Worm (Caenorhabditis elegans) whole organism, L4 larva: ENCODE measurements around the gene ZC373.5.

ENCODE experiments used
- F10B5.3 ChIP-seq: sonication (generic microtip); optimal IDR thresholded peaks from 2 replicates; lab custom pipeline; 2016; ENCODE audit warnings: mild to moderate bottlenecking, missing genetic modification characterization, missing compliant biosample characterization
- F26F4.8 ChIP-seq: fragments of 200-800 bp; sonication (Bioruptor generic); conservative IDR thresholded peaks from 2 replicates; pipeline ENCODE4 v1.3.6; 2022; ENCODE audit warnings: missing genetic modification characterization, missing compliant biosample characterization
- F49E8.2 ChIP-seq: sonication (generic microtip); optimal IDR thresholded peaks from 2 replicates; lab custom pipeline; 2016; ENCODE audit warnings: missing compliant biosample characterization, mild to moderate bottlenecking, missing genetic modification characterization, borderline replicate concordance
- aha-1 ChIP-seq: fragments of 150-350 bp; peaks from one replicate; lab custom pipeline; 2014; ENCODE audit warnings: missing biosample characterization, missing genetic modification characterization
- attf-4 ChIP-seq: sonication (generic microtip); optimal IDR thresholded peaks from 3 replicates; lab custom pipeline; 2017; ENCODE audit warnings: missing biosample characterization, missing genetic modification characterization
- ceh-32 ChIP-seq: sonication (generic microtip); optimal IDR thresholded peaks from 2 replicates; lab custom pipeline; 2016; ENCODE audit warnings: mild to moderate bottlenecking, missing genetic modification characterization, missing compliant biosample characterization; ENCODE audit not compliant: poor library complexity
- daf-16 ChIP-seq, 3 experiments: sonication (generic microtip); optimal IDR thresholded peaks; 2 replicates each; lab custom pipeline; 2016 to 2017; ENCODE audit warnings: missing genetic modification characterization in 3 of 3, missing genetic modification reagents in 3 of 3, mild to moderate bottlenecking in 2 of 3, missing compliant biosample characterization in 2 of 3, missing biosample characterization in 1 of 3, moderate library complexity in 1 of 3
- dve-1 ChIP-seq: sonication (generic microtip); optimal IDR thresholded peaks from 2 replicates; lab custom pipeline; 2017; ENCODE audit warnings: antibody characterized with exemption, mild to moderate bottlenecking, missing genetic modification characterization, missing compliant biosample characterization; ENCODE audit not compliant: insufficient read depth
- fos-1 ChIP-seq: fragments of 150-350 bp; optimal IDR thresholded peaks from 2 replicates; lab custom pipeline; 2014; ENCODE audit warnings: missing biosample characterization, missing genetic modification characterization
- hlh-11 ChIP-seq: fragments of 200-800 bp; sonication (Bioruptor generic); optimal IDR thresholded peaks from 2 replicates; lab custom pipeline; 2018; ENCODE audit warnings: mild to moderate bottlenecking, missing genetic modification characterization, missing compliant biosample characterization
- hlh-30 ChIP-seq: sonication (generic microtip); optimal IDR thresholded peaks from 2 replicates; lab custom pipeline; 2017; ENCODE audit warnings: antibody characterized with exemption, mild to moderate bottlenecking, missing genetic modification characterization, missing compliant biosample characterization; ENCODE audit not compliant: insufficient read depth
- lin-13 ChIP-seq: fragments of 150-350 bp; optimal IDR thresholded peaks from 2 replicates; lab custom pipeline; 2014; ENCODE audit warnings: missing biosample characterization, missing genetic modification reagents, missing genetic modification characterization
- lin-15B ChIP-seq: fragments of 150-350 bp; sonication (generic microtip); optimal IDR thresholded peaks from 3 replicates; lab custom pipeline; 2014; ENCODE audit warnings: missing biosample characterization, missing genetic modification characterization
- madf-9 ChIP-seq: fragments of 200-800 bp; sonication (Bioruptor generic); conservative IDR thresholded peaks from 2 replicates; pipeline ENCODE4 v1.3.6; 2022; ENCODE audit warnings: missing genetic modification reagents, missing genetic modification characterization, missing compliant biosample characterization
- mdl-1 ChIP-seq, 2 experiments: fragments of 150-350 bp in 1 of 2; sonication (generic microtip) in 1 of 2; optimal IDR thresholded peaks; 2 replicates each; lab custom pipeline; 2014 to 2017; ENCODE audit warnings: missing biosample characterization in 2 of 2, missing genetic modification characterization in 2 of 2
- mdt-29 ChIP-seq: fragments of 200-800 bp; sonication (Bioruptor generic); IDR thresholded peaks from 2 replicates; pipeline ENCODE4 v1.3.6; 2022; ENCODE audit warnings: missing genetic modification reagents, missing genetic modification characterization, missing compliant biosample characterization
- mxl-3 ChIP-seq: fragments of 200-800 bp; sonication (Bioruptor generic); optimal IDR thresholded peaks from 2 replicates; lab custom pipeline; 2018; ENCODE audit warnings: mild to moderate bottlenecking, missing genetic modification characterization, missing compliant biosample characterization
- nhr-10 ChIP-seq: fragments of 150-350 bp; optimal IDR thresholded peaks from 2 replicates; lab custom pipeline; 2014; ENCODE audit warnings: missing biosample characterization, missing genetic modification characterization
- nhr-237 ChIP-seq: sonication (generic microtip); optimal IDR thresholded peaks from 2 replicates; lab custom pipeline; 2017; ENCODE audit warnings: missing biosample characterization, missing genetic modification characterization
- nhr-25 ChIP-seq: sonication (generic microtip); optimal IDR thresholded peaks from 2 replicates; lab custom pipeline; 2017; ENCODE audit warnings: missing genetic modification characterization, mild to moderate bottlenecking, missing compliant biosample characterization, antibody characterized with exemption, moderate library complexity, borderline replicate concordance; ENCODE audit not compliant: insufficient read depth
- nhr-6 ChIP-seq: fragments of 150-350 bp; optimal IDR thresholded peaks from 2 replicates; lab custom pipeline; 2014; ENCODE audit warnings: missing biosample characterization, missing genetic modification characterization
- nhr-77 ChIP-seq: fragments of 150-350 bp; optimal IDR thresholded peaks from 2 replicates; lab custom pipeline; 2014; ENCODE audit warnings: missing biosample characterization, missing genetic modification characterization
- skn-1 ChIP-seq: fragments of 150-350 bp; optimal IDR thresholded peaks from 2 replicates; lab custom pipeline; 2014; ENCODE audit warnings: missing biosample characterization, missing genetic modification characterization
- snpc-4 ChIP-seq: fragments of 150-350 bp; optimal IDR thresholded peaks from 2 replicates; lab custom pipeline; 2014; ENCODE audit warnings: missing biosample characterization, missing genetic modification characterization
- spr-1 ChIP-seq: sonication (generic microtip); optimal IDR thresholded peaks from 2 replicates; lab custom pipeline; 2016; ENCODE audit warnings: mild to moderate bottlenecking, missing genetic modification characterization, missing compliant biosample characterization
- unc-62 ChIP-seq, 3 experiments: fragments of 150-350 bp in 1 of 3; sonication (generic microtip); optimal IDR thresholded peaks in 2 of 3; peaks in 1 of 3; 1 replicate in 1 of 3; 2 replicates in 2 of 3; lab custom pipeline; 2014 to 2017; ENCODE audit warnings: missing biosample characterization in 3 of 3, missing genetic modification characterization in 3 of 3, missing genetic modification reagents in 3 of 3, missing genotype in 1 of 3
- zag-1 ChIP-seq: fragments of 150-350 bp; optimal IDR thresholded peaks from 2 replicates; lab custom pipeline; 2014; ENCODE audit warnings: missing biosample characterization, missing genetic modification characterization
- zfp-2 ChIP-seq: sonication (generic microtip); optimal IDR thresholded peaks from 2 replicates; lab custom pipeline; 2016; ENCODE audit warnings: mild to moderate bottlenecking, missing genetic modification characterization, missing compliant biosample characterization
- zfp-3 ChIP-seq: fragments of 200-800 bp; sonication (Bioruptor generic); conservative IDR thresholded peaks from 2 replicates; pipeline ENCODE4 v1.3.6; 2022; ENCODE audit warnings: missing genetic modification reagents, missing genetic modification characterization, missing compliant biosample characterization

Gene ZC373.5

ce11 chrX:10051625-10052024, 22.6 kb downstream of the ZC373.5 start (continued):
- no peak for TF ChIP-seq skn-1 (tag; lab: Kevin White, UChicago)

- no peak for TF ChIP-seq ceh-32 (tag; lab: Kevin White, UChicago)
- no peak for TF ChIP-seq F26F4.8 (GFP tag; lab: Robert Waterston, UW)
Measured at ce11 chrX:10049160-10049559, 25.0 kb downstream of the ZC373.5 start, which contains the start of gene gnrr-3. Gene gnrr-3, plus strand, starts transcription at chrX:10049460.

ce11 chrX:10047325-10047724, 26.9 kb downstream of the ZC373.5 start, which contains the start of gene ZC374.2:
Gene ZC374.2, minus strand, starts transcription at chrX:10047425.
- TF ChIP-seq mdt-29: no peak
- no peak for TF ChIP-seq mdl-1 (tag; optimal IDR thresholded peaks at IDR 0.05; lab: Kevin White, UChicago)
- no peak for TF ChIP-seq aha-1 (tag; lab: Kevin White, UChicago)
- TF ChIP-seq nhr-25 (tag; lab: Kevin White, UChicago): no peak
- TF ChIP-seq nhr-237 (tag; lab: Kevin White, UChicago): no peak
- TF ChIP-seq ceh-32 (tag; lab: Kevin White, UChicago): no peak
- no peak for TF ChIP-seq F49E8.2
- TF ChIP-seq snpc-4 (tag; lab: Kevin White, UChicago): no peak
- TF ChIP-seq zfp-3 (GFP tag; lab: Robert Waterston, UW): no peak
- no peak for TF ChIP-seq hlh-11
- TF ChIP-seq F10B5.3: no peak
- no peak for TF ChIP-seq nhr-77 (tag; lab: Kevin White, UChicago)
- no peak for TF ChIP-seq madf-9
- TF ChIP-seq dve-1 (tag; lab: Kevin White, UChicago): no peak
- TF ChIP-seq lin-15B (tag; lab: Kevin White, UChicago): no peak
- no peak for TF ChIP-seq nhr-6 (tag; lab: Kevin White, UChicago)
- TF ChIP-seq hlh-30 (tag; lab: Kevin White, UChicago): no peak
- TF ChIP-seq nhr-10: no peak
- TF ChIP-seq attf-4 (tag; lab: Kevin White, UChicago): no peak
- no peak for TF ChIP-seq lin-13 (GFP tag; lab: Kevin White, UChicago)
- TF ChIP-seq, all 104 proteins: peak for 0

ce11 chrX:10044473-10044872, 29.7 kb downstream of the ZC373.5 start:
- TF ChIP-seq lin-13 (GFP tag; lab: Kevin White, UChicago): no peak
- peak; percentile 94 for TF ChIP-seq aha-1 (tag; lab: Kevin White, UChicago)

- no peak for TF ChIP-seq mdl-1 (tag; optimal IDR thresholded peaks at IDR 0.05; lab: Kevin White, UChicago)
- TF ChIP-seq mxl-3: no peak
- peak in 1 of 2 experiments; percentile 29 for TF ChIP-seq unc-62 (GFP tag; optimal IDR thresholded peaks at IDR 0.05 in 1 of 2; lab: Kevin White, UChicago)
- no peak for TF ChIP-seq unc-62 (tag; optimal IDR thresholded peaks at IDR 0.05; lab: Kevin White, UChicago)
- no peak for TF ChIP-seq zfp-2 (tag; lab: Kevin White, UChicago)
- TF ChIP-seq daf-16 (GFP tag; optimal IDR thresholded peaks at IDR 0.05; lab: Kevin White, UChicago): no peak
- peak; percentile 88 for TF ChIP-seq daf-16 (tag; optimal IDR thresholded peaks at IDR 0.05; lab: Kevin White, UChicago)
Measured at ce11 chrX:10030836-10031235, 43.4 kb downstream of the ZC373.5 start, which contains the start of gene sek-6. Gene sek-6, plus strand, starts transcription at chrX:10031150.

- TF ChIP-seq zag-1 (tag; lab: Kevin White, UChicago) (no peak), fos-1 (tag; lab: Kevin White, UChicago) (no peak), spr-1 (tag; lab: Kevin White, UChicago) (no peak)
- TF ChIP-seq, all 104 proteins: peak for 0
Measured at ce11 chrX:10027556-10027955, 46.6 kb downstream of the ZC373.5 start, which contains the start of gene mkk-4. Gene mkk-4, plus strand, starts transcription at chrX:10027856.
